Fruit fly (Drosophila melanogaster) whole organism, embryonic: ENCODE measurements around the gene Sec8.
A peak's percentile ranks its signal among the peaks of the same experiment; 100 is the strongest.

Source experiments
- ATbp ChIP-seq: fragments of 200-800 bp; sonication (Bioruptor generic); optimal IDR thresholded peaks from 2 replicates; lab custom pipeline; 2017; ENCODE audit warnings: missing biosample characterization, mild to moderate bottlenecking, missing genetic modification characterization, missing genetic modification reagents
- Atf3 ChIP-seq: fragments of 200-800 bp; sonication (Bioruptor generic); optimal IDR thresholded peaks from 3 replicates; lab custom pipeline; 2016; ENCODE audit warnings: missing biosample characterization, missing genetic modification characterization
- BEAF-32 ChIP-seq: fragments of 200-800 bp; sonication (Bioruptor generic); optimal IDR thresholded peaks from 3 replicates; lab custom pipeline; 2017; ENCODE audit warnings: missing biosample characterization, missing genetic modification characterization, mild to moderate bottlenecking, moderate library complexity, missing genetic modification reagents
- CG11398 ChIP-seq: fragments of 200-800 bp; sonication (Bioruptor generic); optimal IDR thresholded peaks from 2 replicates; lab custom pipeline; 2016; ENCODE audit warnings: missing biosample characterization, missing genetic modification characterization
- CG11696 ChIP-seq: fragments of 200-800 bp; sonication (Bioruptor generic); IDR thresholded peaks from 2 replicates; pipeline ENCODE4 v1.3.6; 2022; ENCODE audit warnings: missing biosample characterization, missing genetic modification characterization
- CG12391 ChIP-seq: fragments of 200-800 bp; sonication (Bioruptor generic); optimal IDR thresholded peaks from 3 replicates; lab custom pipeline; 2018; ENCODE audit warnings: missing biosample characterization, mild to moderate bottlenecking, missing genetic modification characterization, moderate library complexity
- CG14667 ChIP-seq: fragments of 200-800 bp; sonication (Bioruptor generic); IDR thresholded peaks from 2 replicates; pipeline ENCODE4 v1.3.6; 2022; ENCODE audit warnings: missing biosample characterization, missing genetic modification characterization
- CG15269 ChIP-seq: fragments of 200-800 bp; sonication (Bioruptor generic); optimal IDR thresholded peaks from 2 replicates; lab custom pipeline; 2018; ENCODE audit warnings: missing biosample characterization, mild to moderate bottlenecking, missing genetic modification characterization, moderate library complexity
- CG16863 ChIP-seq: fragments of 200-800 bp; sonication (Bioruptor generic); optimal IDR thresholded peaks from 3 replicates; lab custom pipeline; 2016; ENCODE audit warnings: missing biosample characterization, missing genetic modification characterization
- CG17912 ChIP-seq: fragments of 200-800 bp; sonication (Bioruptor generic); optimal IDR thresholded peaks from 2 replicates; lab custom pipeline; 2018; ENCODE audit warnings: missing biosample characterization, mild to moderate bottlenecking, missing genetic modification characterization
- CG18011 ChIP-seq: fragments of 200-800 bp; sonication (Bioruptor generic); optimal IDR thresholded peaks from 2 replicates; lab custom pipeline; 2017; ENCODE audit warnings: missing biosample characterization, missing genetic modification characterization, mild to moderate bottlenecking, moderate library complexity, missing genotype
- CG2202 ChIP-seq: fragments of 200-800 bp; sonication (Bioruptor generic); optimal IDR thresholded peaks from 2 replicates; lab custom pipeline; 2018; ENCODE audit warnings: missing biosample characterization, mild to moderate bottlenecking, missing genetic modification characterization
- CG2889 ChIP-seq: fragments of 200-800 bp; sonication (Bioruptor generic); IDR thresholded peaks from 3 replicates; pipeline ENCODE4 v1.3.6; 2022; ENCODE audit warnings: missing biosample characterization, missing genetic modification characterization
- CG30431 ChIP-seq: fragments of 200-800 bp; sonication (Bioruptor generic); optimal IDR thresholded peaks from 2 replicates; lab custom pipeline; 2017; ENCODE audit warnings: missing biosample characterization, missing genetic modification characterization
- CG31365 ChIP-seq: fragments of 200-800 bp; sonication (Bioruptor generic); optimal IDR thresholded peaks from 2 replicates; lab custom pipeline; 2018; ENCODE audit warnings: missing biosample characterization, mild to moderate bottlenecking, missing genetic modification characterization
- CG32767 ChIP-seq: fragments of 200-800 bp; sonication (Bioruptor generic); IDR thresholded peaks from 2 replicates; pipeline ENCODE4 v1.3.6; 2022; ENCODE audit warnings: missing biosample characterization, missing genetic modification characterization
- CG5953 ChIP-seq: fragments of 200-800 bp; sonication (Bioruptor generic); IDR thresholded peaks from 2 replicates; pipeline ENCODE4 v1.3.6; 2022; ENCODE audit warnings: missing biosample characterization, missing genetic modification characterization
- CG7839 ChIP-seq: fragments of 200-800 bp; sonication (Bioruptor generic); optimal IDR thresholded peaks from 3 replicates; lab custom pipeline; 2018; ENCODE audit warnings: missing biosample characterization, mild to moderate bottlenecking, missing genetic modification characterization, moderate library complexity
- CG8089 ChIP-seq: fragments of 200-800 bp; sonication (Bioruptor generic); optimal IDR thresholded peaks from 3 replicates; lab custom pipeline; 2016; ENCODE audit warnings: missing biosample characterization, missing genetic modification characterization
- CG9932 ChIP-seq: fragments of 200-800 bp; sonication (Bioruptor generic); IDR thresholded peaks from 2 replicates; pipeline ENCODE4 v1.3.6; 2022; ENCODE audit warnings: missing biosample characterization, missing genetic modification characterization
- Camta ChIP-seq: fragments of 200-800 bp; sonication (Bioruptor generic); optimal IDR thresholded peaks from 2 replicates; lab custom pipeline; 2016; ENCODE audit warnings: missing biosample characterization, missing genetic modification characterization
- Hr51 ChIP-seq, 2 experiments: fragments of 200-800 bp; sonication (Bioruptor generic); optimal IDR thresholded peaks; 2 replicates in 1 of 2; 3 replicates in 1 of 2; lab custom pipeline; 2016 to 2018; ENCODE audit warnings: missing biosample characterization in 2 of 2, missing genetic modification characterization in 2 of 2, mild to moderate bottlenecking in 1 of 2, moderate library complexity in 1 of 2
- Mrtf ChIP-seq: fragments of 200-800 bp; sonication (Bioruptor generic); IDR thresholded peaks from 3 replicates; pipeline ENCODE4 v1.3.6; 2022; ENCODE audit warnings: missing biosample characterization, missing genetic modification characterization
- Oli ChIP-seq: fragments of 200-800 bp; sonication (Bioruptor generic); optimal IDR thresholded peaks from 2 replicates; lab custom pipeline; 2018; ENCODE audit warnings: missing biosample characterization, mild to moderate bottlenecking, missing genetic modification characterization, moderate library complexity
- Ptx1 ChIP-seq: fragments of 200-800 bp; sonication (Bioruptor generic); IDR thresholded peaks from 2 replicates; pipeline ENCODE4 v1.3.6; 2022; ENCODE audit warnings: missing biosample characterization, missing genetic modification characterization
- Rx ChIP-seq: fragments of 200-800 bp; sonication (Bioruptor generic); IDR thresholded peaks from 2 replicates; pipeline ENCODE4 v1.3.6; 2022; ENCODE audit warnings: missing biosample characterization, missing genetic modification characterization
- Ssrp ChIP-seq: fragments of 200-800 bp; sonication (Bioruptor generic); optimal IDR thresholded peaks from 2 replicates; lab custom pipeline; 2018; ENCODE audit warnings: missing biosample characterization, mild to moderate bottlenecking, missing genetic modification characterization, moderate library complexity
- Stat92E ChIP-seq, 3 experiments: fragments of >200 bp in 2 of 3; fragments of 200-800 bp in 1 of 3; sonication (Bioruptor generic) in 1 of 3; optimal IDR thresholded peaks; 2 replicates each; lab custom pipeline; 2017 to 2019; ENCODE audit warnings: missing biosample characterization in 3 of 3, missing genetic modification characterization in 3 of 3, mild to moderate bottlenecking in 1 of 3, moderate library complexity in 1 of 3
- Usf ChIP-seq: fragments of 200-800 bp; sonication (Bioruptor generic); optimal IDR thresholded peaks from 2 replicates; lab custom pipeline; 2017; ENCODE audit warnings: missing genotype, missing biosample characterization, missing genetic modification characterization
- ase ChIP-seq: fragments of 200-800 bp; sonication (Bioruptor generic); IDR thresholded peaks from 3 replicates; pipeline ENCODE4 v1.3.6; 2022; ENCODE audit warnings: missing biosample characterization, missing genetic modification characterization
- bbx ChIP-seq: fragments of 200-800 bp; sonication (Bioruptor generic); IDR thresholded peaks from 2 replicates; pipeline ENCODE4 v1.3.6; 2022; ENCODE audit warnings: missing biosample characterization, missing genetic modification characterization; ENCODE audit not compliant: partially characterized antibody
- btn ChIP-seq: fragments of 200-800 bp; sonication (Bioruptor generic); optimal IDR thresholded peaks from 2 replicates; lab custom pipeline; 2016; ENCODE audit warnings: missing biosample characterization, missing genetic modification characterization
- cas ChIP-seq: fragments of 200-800 bp; sonication (Bioruptor generic); IDR thresholded peaks from 2 replicates; pipeline ENCODE4 v1.3.6; 2022; ENCODE audit warnings: missing biosample characterization, missing genetic modification characterization
- cg ChIP-seq: fragments of 200-800 bp; sonication (Bioruptor generic); optimal IDR thresholded peaks from 3 replicates; lab custom pipeline; 2019; ENCODE audit warnings: missing biosample characterization, mild to moderate bottlenecking, missing genetic modification characterization, moderate library complexity
- emc ChIP-seq: fragments of 200-800 bp; sonication (Bioruptor generic); optimal IDR thresholded peaks from 2 replicates; lab custom pipeline; 2016; ENCODE audit warnings: missing biosample characterization, missing genetic modification characterization
- gce ChIP-seq: fragments of 200-800 bp; sonication (Bioruptor generic); IDR thresholded peaks from 3 replicates; pipeline ENCODE4 v1.3.6; 2022; ENCODE audit warnings: missing biosample characterization, missing genetic modification characterization
- gro ChIP-seq: fragments of 200-800 bp; sonication (Bioruptor generic); optimal IDR thresholded peaks from 2 replicates; lab custom pipeline; 2016; ENCODE audit warnings: missing biosample characterization, missing genetic modification characterization
- gsb ChIP-seq: fragments of 200-800 bp; sonication (Bioruptor generic); IDR thresholded peaks from 2 replicates; pipeline ENCODE4 v1.3.6; 2022; ENCODE audit warnings: missing biosample characterization, missing genetic modification characterization
- gt ChIP-seq: fragments of 200-800 bp; sonication (Bioruptor generic); IDR thresholded peaks from 2 replicates; pipeline ENCODE4 v1.3.6; 2022; ENCODE audit warnings: missing biosample characterization, missing genetic modification characterization
- jigr1 ChIP-seq: fragments of 200-800 bp; sonication (Bioruptor generic); IDR thresholded peaks from 3 replicates; pipeline ENCODE4 v1.3.6; 2022; ENCODE audit warnings: missing biosample characterization, missing genetic modification characterization
- lmd ChIP-seq: fragments of 200-800 bp; sonication (Bioruptor generic); IDR thresholded peaks from 2 replicates; pipeline ENCODE4 v1.3.6; 2022; ENCODE audit warnings: missing biosample characterization, missing genetic modification characterization
- nerfin-2 ChIP-seq: fragments of 200-800 bp; sonication (Bioruptor generic); IDR thresholded peaks from 2 replicates; pipeline ENCODE4 v1.3.6; 2022; ENCODE audit warnings: missing biosample characterization, missing genetic modification characterization; ENCODE audit not compliant: partially characterized antibody
- peb ChIP-seq: fragments of 200-800 bp; sonication (Bioruptor generic); IDR thresholded peaks from 2 replicates; pipeline ENCODE4 v1.3.6; 2022; ENCODE audit warnings: missing biosample characterization, missing genetic modification characterization
- phol ChIP-seq: fragments of 200-800 bp; sonication (Bioruptor generic); optimal IDR thresholded peaks from 3 replicates; lab custom pipeline; 2018; ENCODE audit warnings: missing biosample characterization, mild to moderate bottlenecking, missing genetic modification characterization, moderate library complexity
- pnt ChIP-seq: fragments of 200-800 bp; sonication (Bioruptor generic); optimal IDR thresholded peaks from 3 replicates; lab custom pipeline; 2016; ENCODE audit warnings: missing biosample characterization, missing genetic modification characterization
- pzg ChIP-seq: fragments of 200-800 bp; sonication (Bioruptor generic); optimal IDR thresholded peaks from 3 replicates; lab custom pipeline; 2018; ENCODE audit warnings: missing biosample characterization, mild to moderate bottlenecking, missing genetic modification characterization, moderate library complexity
- yki ChIP-seq: fragments of >200 bp; optimal IDR thresholded peaks from 3 replicates; lab custom pipeline; 2018
- zen ChIP-seq: fragments of 200-800 bp; sonication (Bioruptor generic); optimal IDR thresholded peaks from 3 replicates; lab custom pipeline; 2018; ENCODE audit warnings: missing biosample characterization, mild to moderate bottlenecking, missing genetic modification characterization, moderate library complexity

Sec8 gene

dm6 chr3R:5789025-5789953, 30.5 kb upstream of the Sec8 start, which contains the start of the genes Hat1 and Rpn5 (continued):
- TF ChIP-seq emc (GFP tag; lab: Kevin White, UChicago) (peak; percentile 67), BEAF-32 (GFP tag; lab: Kevin White, UChicago) (peak; percentile 90), Rx (GFP tag; lab: Robert Waterston, UW) (no peak; the same call in 1 of the 2 replicates), gce (GFP tag; lab: Robert Waterston, UW) (peak; percentile 49; the same call in 1 of the 3 replicates), CG8089 (peak; percentile 87), Camta (GFP tag; lab: Kevin White, UChicago) (peak; percentile 90), zen (peak; percentile 83), Mrtf (GFP tag; lab: Robert Waterston, UW) (no peak), Ptx1 (GFP tag; lab: Robert Waterston, UW) (peak; percentile 69), pzg (GFP tag; lab: Kevin White, UChicago) (peak; percentile 58), CG16863 (GFP tag; lab: Kevin White, UChicago) (peak; percentile 92), CG14667 (GFP tag; lab: Robert Waterston, UW) (peak; percentile 33; the same call in 1 of the 2 replicates), CG12391 (peak; percentile 86), jigr1 (GFP tag; lab: Robert Waterston, UW) (peak; percentile 28; the same call in 1 of the 3 replicates), lmd (GFP tag; lab: Robert Waterston, UW) (peak; percentile 70), nerfin-2 (GFP tag; lab: Robert Waterston, UW) (peak; percentile 68), cas (GFP tag; lab: Robert Waterston, UW) (0 out of 2 replicates have a peak, but pooled peaks have one; percentile 21), Ssrp (tag; lab: Kevin White, UChicago) (peak; percentile 74), ATbp (GFP tag; lab: Kevin White, UChicago) (peak; percentile 48), CG15269 (tag; lab: Kevin White, UChicago) (peak; percentile 70), Oli (peak; percentile 75), CG2889 (peak; percentile 66; the same call in 2 of the 3 replicates), CG11696 (GFP tag; lab: Robert Waterston, UW) (no peak), cg (GFP tag; lab: Kevin White, UChicago) (no peak), gsb (GFP tag; lab: Robert Waterston, UW) (no peak), Hr51 (GFP tag; optimal IDR thresholded peaks at IDR 0.05; lab: Kevin White, UChicago) (peak; percentile 66 to 76), bbx (peak; percentile 65), ase (GFP tag; lab: Robert Waterston, UW) (peak; percentile 51; the same call in 1 of the 3 replicates), Usf (peak; percentile 66), CG30431 (GFP tag; lab: Kevin White, UChicago) (peak; percentile 67), Atf3 (GFP tag; lab: Kevin White, UChicago) (peak; percentile 82), CG5953 (GFP tag; lab: Robert Waterston, UW) (no peak), peb (GFP tag; lab: Robert Waterston, UW) (no peak), pnt (GFP tag; lab: Kevin White, UChicago) (peak; percentile 88), CG9932 (peak; percentile 88), gt (no peak), yki (no peak), phol (tag; lab: Kevin White, UChicago) (peak; percentile 84), CG32767 (no peak), Stat92E (GFP tag; optimal IDR thresholded peaks at IDR 0.05; lab: Kevin White, UChicago) (peak in 1 of 3 experiments; percentile 25), btn (peak; percentile 50), CG7839 (tag; lab: Kevin White, UChicago) (peak; percentile 69), CG17912 (GFP tag; lab: Kevin White, UChicago) (no peak), CG11398 (GFP tag; lab: Kevin White, UChicago) (peak; percentile 77), CG18011 (GFP tag; lab: Kevin White, UChicago) (peak; percentile 69), CG2202 (tag; lab: Kevin White, UChicago) (peak; percentile 46), CG31365 (no peak), gro (peak; percentile 78)
